Fruit fly (Drosophila melanogaster): ENCODE data around the gene CG11841.

The CG11841 gene

dm6 chr3R:29063207-29063920 is 12.5 kb downstream of the CG11841 start (continued):
- TF ChIP-seq topi (GFP tag; optimal IDR thresholded peaks at IDR 0.05) = peak; percentile 57
- no peak for TF ChIP-seq dac (GFP tag; optimal IDR thresholded peaks at IDR 0.05)
- peak; percentile 67 for TF ChIP-seq pdm3 (GFP tag; optimal IDR thresholded peaks at IDR 0.05)
- TF ChIP-seq CG34406 (GFP tag; optimal IDR thresholded peaks at IDR 0.05) = peak; percentile 77
- peak; percentile 9 for TF ChIP-seq Blimp-1 (GFP tag; optimal IDR thresholded peaks at IDR 0.05)
- no peak for TF ChIP-seq CG8119 (GFP tag; IDR thresholded peaks at IDR 0.05)
- peak; percentile 76 for TF ChIP-seq Met (GFP tag; optimal IDR thresholded peaks at IDR 0.05)
- TF ChIP-seq Smox (GFP tag; optimal IDR thresholded peaks at IDR 0.05) = peak; percentile 68
- TF ChIP-seq CG4318 (GFP tag; optimal IDR thresholded peaks at IDR 0.05) = peak; percentile 61
- TF ChIP-seq CG11902 (GFP tag; optimal IDR thresholded peaks at IDR 0.05) = peak; percentile 61
- peak; percentile 84 for TF ChIP-seq Hr4 (GFP tag; optimal IDR thresholded peaks at IDR 0.05)
- TF ChIP-seq CG32006 (GFP tag; optimal IDR thresholded peaks at IDR 0.05) = peak; percentile 78
- TF ChIP-seq CG7368 (GFP tag; optimal IDR thresholded peaks at IDR 0.05) = peak; percentile 28
- peak; percentile 65 for TF ChIP-seq Ets96B (tag; optimal IDR thresholded peaks at IDR 0.05)
- peak; percentile 55 for TF ChIP-seq fkh (GFP tag; optimal IDR thresholded peaks at IDR 0.05)
- TF ChIP-seq achi (GFP tag; optimal IDR thresholded peaks at IDR 0.05) = peak; percentile 73
- TF ChIP-seq CG10631 (GFP tag; optimal IDR thresholded peaks at IDR 0.05) = peak; percentile 82
- no peak for TF ChIP-seq Gug (GFP tag; IDR thresholded peaks at IDR 0.05)
- TF ChIP-seq OdsH (GFP tag; optimal IDR thresholded peaks at IDR 0.05) = peak; percentile 63
- TF ChIP-seq eg (GFP tag; IDR thresholded peaks at IDR 0.05) = no peak
- TF ChIP-seq CG15336 (GFP tag; IDR thresholded peaks at IDR 0.05) = no peak
- no peak for TF ChIP-seq CG11294 (GFP tag; IDR thresholded peaks at IDR 0.05)
- peak; percentile 55 for TF ChIP-seq Eip75B (GFP tag; optimal IDR thresholded peaks at IDR 0.05)
- peak; percentile 41 for TF ChIP-seq CG11762 (GFP tag; optimal IDR thresholded peaks at IDR 0.05; ENCODE audit: insufficient read depth)
- TF ChIP-seq esn (GFP tag; optimal IDR thresholded peaks at IDR 0.05) = peak; percentile 86
- peak; percentile 58 for TF ChIP-seq acj6 (GFP tag; optimal IDR thresholded peaks at IDR 0.05)
- TF ChIP-seq CG8319 (GFP tag; optimal IDR thresholded peaks at IDR 0.05) = peak; percentile 63
- peak; percentile 78 for TF ChIP-seq lz (GFP tag; optimal IDR thresholded peaks at IDR 0.05)
- peak; percentile 74 for TF ChIP-seq svp (GFP tag)
- TF ChIP-seq CG1621 (tag; optimal IDR thresholded peaks at IDR 0.05) = peak; percentile 37
- peak; percentile 74 for TF ChIP-seq CG8632 (GFP tag; optimal IDR thresholded peaks at IDR 0.05)
- peak in 1 of 2 experiments; percentile 18 for TF ChIP-seq ss (GFP tag; optimal IDR thresholded peaks at IDR 0.05)
- peak; percentile 78 for TF ChIP-seq CG3032 (tag; optimal IDR thresholded peaks at IDR 0.05)
- TF ChIP-seq vri (GFP tag; optimal IDR thresholded peaks at IDR 0.05) = no peak
- TF ChIP-seq CG31627 (GFP tag; optimal IDR thresholded peaks at IDR 0.05) = peak; percentile 62
- peak; percentile 35 for TF ChIP-seq Ets21C (GFP tag; optimal IDR thresholded peaks at IDR 0.05)
- peak; percentile 67 for TF ChIP-seq net (GFP tag; optimal IDR thresholded peaks at IDR 0.05)
- peak; percentile 58 for TF ChIP-seq Hr39 (GFP tag; optimal IDR thresholded peaks at IDR 0.05)
- peak; percentile 32 for TF ChIP-seq CG3919 (GFP tag; optimal IDR thresholded peaks at IDR 0.05)
- peak; percentile 69 for TF ChIP-seq Sox15 (GFP tag; optimal IDR thresholded peaks at IDR 0.05)

dm6 chr3R:29063921-29064460 is 13.1 kb downstream of the CG11841 start:
- peak in 1 of 2 experiments; percentile 15 for TF ChIP-seq salr (GFP tag; optimal IDR thresholded peaks at IDR 0.05)
- TF ChIP-seq Hr38 (GFP tag; optimal IDR thresholded peaks at IDR 0.05) = no peak
- TF ChIP-seq Ets21C (GFP tag; optimal IDR thresholded peaks at IDR 0.05) = no peak

Measured in whole organism, prepupa.